Fruit fly (Drosophila melanogaster) whole organism, embryonic: ENCODE results near the gene CG14207.

Source experiments
- Abd-B ChIP-seq: fragments of 200-800 bp; sonication (Bioruptor generic); optimal IDR thresholded peaks from 2 replicates; lab custom pipeline; 2018; ENCODE audit warnings: missing biosample characterization, mild to moderate bottlenecking, missing genetic modification characterization, moderate library complexity
- CG10321 ChIP-seq: fragments of 200-800 bp; sonication (Bioruptor generic); IDR thresholded peaks from 2 replicates; pipeline ENCODE4 v1.3.6; 2022; ENCODE audit warnings: missing biosample characterization, missing genetic modification characterization
- CG10543 ChIP-seq: fragments of 200-800 bp; sonication (Bioruptor generic); optimal IDR thresholded peaks from 3 replicates; lab custom pipeline; 2017; ENCODE audit warnings: missing biosample characterization, mild to moderate bottlenecking, missing genetic modification characterization, moderate library complexity
- CG11504 ChIP-seq: fragments of 200-800 bp; sonication (Bioruptor generic); optimal IDR thresholded peaks from 3 replicates; lab custom pipeline; 2019; ENCODE audit warnings: missing biosample characterization, mild to moderate bottlenecking, missing genetic modification characterization, moderate library complexity
- CG11723 ChIP-seq: fragments of 200-800 bp; sonication (Bioruptor generic); optimal IDR thresholded peaks from 2 replicates; lab custom pipeline; 2017; ENCODE audit warnings: missing biosample characterization, mild to moderate bottlenecking, missing genetic modification characterization
- CG12155 ChIP-seq: fragments of 200-800 bp; sonication (Bioruptor generic); optimal IDR thresholded peaks from 3 replicates; lab custom pipeline; 2016; ENCODE audit warnings: missing biosample characterization, missing genetic modification characterization
- CG15479 ChIP-seq: fragments of 200-800 bp; sonication (Bioruptor generic); optimal IDR thresholded peaks from 3 replicates; lab custom pipeline; 2019; ENCODE audit warnings: missing biosample characterization, mild to moderate bottlenecking, missing genetic modification characterization, moderate library complexity
- CG15696 ChIP-seq: fragments of 200-800 bp; sonication (Bioruptor generic); optimal IDR thresholded peaks from 2 replicates; lab custom pipeline; 2019; ENCODE audit warnings: missing biosample characterization, mild to moderate bottlenecking, missing genetic modification characterization, moderate library complexity
- CG1832 ChIP-seq: fragments of 200-800 bp; sonication (Bioruptor generic); optimal IDR thresholded peaks from 2 replicates; lab custom pipeline; 2017; ENCODE audit warnings: missing biosample characterization, mild to moderate bottlenecking, missing genetic modification characterization, inconsistent platforms
- CG2889 ChIP-seq: fragments of 200-800 bp; sonication (Bioruptor generic); IDR thresholded peaks from 3 replicates; pipeline ENCODE4 v1.3.6; 2022; ENCODE audit warnings: missing biosample characterization, missing genetic modification characterization
- CG3065 ChIP-seq: fragments of 200-800 bp; sonication (Bioruptor generic); optimal IDR thresholded peaks from 2 replicates; lab custom pipeline; 2016; ENCODE audit warnings: missing biosample characterization, missing genetic modification characterization
- CG33557 ChIP-seq: fragments of 200-800 bp; sonication (Bioruptor generic); optimal IDR thresholded peaks from 2 replicates; lab custom pipeline; 2019; ENCODE audit warnings: missing biosample characterization, mild to moderate bottlenecking, missing genetic modification characterization, moderate library complexity
- CG7372 ChIP-seq: fragments of 200-800 bp; sonication (Bioruptor generic); IDR thresholded peaks from 2 replicates; pipeline ENCODE4 v1.3.6; 2022; ENCODE audit warnings: missing biosample characterization, missing genetic modification characterization
- CG8281 ChIP-seq: fragments of 200-800 bp; sonication (Bioruptor generic); optimal IDR thresholded peaks from 2 replicates; lab custom pipeline; 2018; ENCODE audit warnings: missing biosample characterization, mild to moderate bottlenecking, missing genetic modification characterization, moderate library complexity
- CG8765 ChIP-seq: fragments of 200-800 bp; sonication (Bioruptor generic); IDR thresholded peaks from 2 replicates; pipeline ENCODE4 v1.3.6; 2022; ENCODE audit warnings: missing biosample characterization, missing genetic modification characterization
- CG9437 ChIP-seq: fragments of 200-800 bp; sonication (Bioruptor generic); optimal IDR thresholded peaks from 2 replicates; lab custom pipeline; 2018; ENCODE audit warnings: missing biosample characterization, mild to moderate bottlenecking, missing genetic modification characterization
- CG9797 ChIP-seq: fragments of 200-800 bp; sonication (Bioruptor generic); optimal IDR thresholded peaks from 3 replicates; lab custom pipeline; 2018; ENCODE audit warnings: missing biosample characterization, mild to moderate bottlenecking, missing genetic modification characterization
- Dll ChIP-seq: fragments of 200-800 bp; sonication (Bioruptor generic); IDR thresholded peaks from 4 replicates; pipeline ENCODE4 v1.3.6; 2022; ENCODE audit warnings: missing biosample characterization, missing genetic modification characterization; ENCODE audit not compliant: partially characterized antibody
- HLH3B ChIP-seq: fragments of 200-800 bp; sonication (Bioruptor generic); IDR thresholded peaks from 2 replicates; pipeline ENCODE4 v1.3.6; 2022; ENCODE audit warnings: missing biosample characterization, missing genetic modification characterization
- HLH54F ChIP-seq: fragments of 200-800 bp; sonication (Bioruptor generic); optimal IDR thresholded peaks from 3 replicates; lab custom pipeline; 2016; ENCODE audit warnings: missing biosample characterization, missing genetic modification characterization
- HLHmδ ChIP-seq: fragments of 200-800 bp; sonication (Bioruptor generic); optimal IDR thresholded peaks from 2 replicates; lab custom pipeline; 2018; ENCODE audit warnings: missing biosample characterization, mild to moderate bottlenecking, missing genetic modification characterization, moderate library complexity
- Lim3 ChIP-seq: fragments of 200-800 bp; sonication (Bioruptor generic); IDR thresholded peaks from 2 replicates; pipeline ENCODE4 v1.3.6; 2022; ENCODE audit warnings: missing biosample characterization, missing genetic modification characterization
- Lpt ChIP-seq: fragments of >200 bp; optimal IDR thresholded peaks from 2 replicates; lab custom pipeline; 2018; ENCODE audit warnings: missing biosample characterization, missing genetic modification characterization
- Mad ChIP-seq: fragments of 200-800 bp; sonication (Bioruptor generic); optimal IDR thresholded peaks from 2 replicates; lab custom pipeline; 2016; ENCODE audit warnings: missing biosample characterization, missing genetic modification characterization
- Max ChIP-seq: fragments of 200-800 bp; sonication (Bioruptor generic); optimal IDR thresholded peaks from 2 replicates; lab custom pipeline; 2016; ENCODE audit warnings: missing biosample characterization, mild to moderate bottlenecking, missing genetic modification characterization
- Nf-YC ChIP-seq: fragments of 200-800 bp; optimal IDR thresholded peaks from 3 replicates; lab custom pipeline; 2019; ENCODE audit warnings: missing biosample characterization, mild to moderate bottlenecking, missing genetic modification characterization, moderate library complexity
- Poxn ChIP-seq: fragments of 200-800 bp; sonication (Bioruptor generic); IDR thresholded peaks from 2 replicates; pipeline ENCODE4 v1.3.6; 2022; ENCODE audit warnings: missing biosample characterization, missing genetic modification characterization
- Spps ChIP-seq: fragments of 200-800 bp; sonication (Bioruptor generic); optimal IDR thresholded peaks from 2 replicates; lab custom pipeline; 2018; ENCODE audit warnings: missing biosample characterization, mild to moderate bottlenecking, missing genetic modification characterization
- Sry-β ChIP-seq: fragments of 200-800 bp; sonication (Bioruptor generic); optimal IDR thresholded peaks from 2 replicates; lab custom pipeline; 2018; ENCODE audit warnings: missing biosample characterization, mild to moderate bottlenecking, missing genetic modification characterization, moderate library complexity
- Sry-δ ChIP-seq: fragments of 200-800 bp; sonication (Bioruptor generic); optimal IDR thresholded peaks from 2 replicates; lab custom pipeline; 2016; ENCODE audit warnings: missing biosample characterization, missing genetic modification characterization
- Trl ChIP-seq, 3 experiments: fragments of >200 bp in 2 of 3; fragments of 200-800 bp in 1 of 3; sonication (Bioruptor generic) in 1 of 3; optimal IDR thresholded peaks; 2 replicates in 1 of 3; 3 replicates in 2 of 3; lab custom pipeline; 2016 to 2017; ENCODE audit warnings: missing biosample characterization in 1 of 3, missing genetic modification characterization in 1 of 3
- YL-1 ChIP-seq: fragments of 200-800 bp; sonication (Bioruptor generic); optimal IDR thresholded peaks from 3 replicates; lab custom pipeline; 2017; ENCODE audit warnings: missing biosample characterization, mild to moderate bottlenecking, missing genetic modification characterization
- bowl ChIP-seq: fragments of 200-800 bp; sonication (Bioruptor generic); IDR thresholded peaks from 2 replicates; pipeline ENCODE4 v1.3.6; 2022; ENCODE audit warnings: missing biosample characterization, missing genetic modification characterization
- caup ChIP-seq: fragments of 200-800 bp; sonication (Bioruptor generic); optimal IDR thresholded peaks from 3 replicates; lab custom pipeline; 2017; ENCODE audit warnings: missing biosample characterization, mild to moderate bottlenecking, missing genetic modification characterization, moderate library complexity; ENCODE audit not compliant: severe bottlenecking
- ci ChIP-seq: fragments of 200-800 bp; sonication (Bioruptor generic); IDR thresholded peaks from 3 replicates; pipeline ENCODE4 v1.3.6; 2022; ENCODE audit warnings: missing biosample characterization, missing genetic modification characterization
- crp ChIP-seq, 2 experiments: fragments of 200-800 bp; sonication (Bioruptor generic); optimal IDR thresholded peaks; 2 replicates in 1 of 2; 3 replicates in 1 of 2; lab custom pipeline; 2017; ENCODE audit warnings: missing biosample characterization in 2 of 2, missing genetic modification characterization in 2 of 2, mild to moderate bottlenecking in 1 of 2, moderate library complexity in 1 of 2
- disco-r ChIP-seq: fragments of 200-800 bp; sonication (Bioruptor generic); optimal IDR thresholded peaks from 2 replicates; lab custom pipeline; 2016; ENCODE audit warnings: missing biosample characterization, missing genetic modification characterization
- dm ChIP-seq: fragments of 200-800 bp; sonication (Bioruptor generic); optimal IDR thresholded peaks from 3 replicates; lab custom pipeline; 2016; ENCODE audit warnings: missing biosample characterization, missing genetic modification characterization
- gcm ChIP-seq: fragments of 200-800 bp; sonication (Bioruptor generic); optimal IDR thresholded peaks from 2 replicates; lab custom pipeline; 2019; ENCODE audit warnings: missing biosample characterization, mild to moderate bottlenecking, missing genetic modification characterization, moderate library complexity
- gcm2 ChIP-seq: fragments of 200-800 bp; sonication (Bioruptor generic); optimal IDR thresholded peaks from 2 replicates; lab custom pipeline; 2016; ENCODE audit warnings: missing biosample characterization, missing genetic modification characterization
- gsb-n ChIP-seq: fragments of 200-800 bp; sonication (Bioruptor generic); optimal IDR thresholded peaks from 3 replicates; lab custom pipeline; 2018; ENCODE audit warnings: missing biosample characterization, mild to moderate bottlenecking, missing genetic modification characterization
- lab ChIP-seq: fragments of 200-800 bp; sonication (Bioruptor generic); optimal IDR thresholded peaks from 3 replicates; lab custom pipeline; 2017; ENCODE audit warnings: missing biosample characterization, missing genetic modification characterization, mild to moderate bottlenecking, moderate library complexity, missing genetic modification reagents
- mirr ChIP-seq: fragments of 200-800 bp; sonication (Bioruptor generic); optimal IDR thresholded peaks from 3 replicates; lab custom pipeline; 2018; ENCODE audit warnings: missing biosample characterization, mild to moderate bottlenecking, missing genetic modification characterization
- pnt ChIP-seq: fragments of 200-800 bp; sonication (Bioruptor generic); optimal IDR thresholded peaks from 3 replicates; lab custom pipeline; 2016; ENCODE audit warnings: missing biosample characterization, missing genetic modification characterization
- ssp ChIP-seq: fragments of 200-800 bp; sonication (Bioruptor generic); IDR thresholded peaks from 2 replicates; pipeline ENCODE4 v1.3.6; 2022; ENCODE audit warnings: missing biosample characterization, missing genetic modification characterization
- tio ChIP-seq: fragments of 200-800 bp; sonication (Bioruptor generic); optimal IDR thresholded peaks from 2 replicates; lab custom pipeline; 2017; ENCODE audit warnings: missing biosample characterization, missing genetic modification characterization, inconsistent platforms
- toy ChIP-seq: fragments of 200-800 bp; sonication (Bioruptor generic); IDR thresholded peaks from 2 replicates; pipeline ENCODE4 v1.3.6; 2022; ENCODE audit warnings: missing biosample characterization, missing genetic modification characterization
- vnd ChIP-seq: fragments of 200-800 bp; sonication (Bioruptor generic); IDR thresholded peaks from 3 replicates; pipeline ENCODE4 v1.3.6; 2022; ENCODE audit warnings: missing biosample characterization, missing genetic modification characterization; ENCODE audit not compliant: partially characterized antibody

Gene CG14207

DNA sequence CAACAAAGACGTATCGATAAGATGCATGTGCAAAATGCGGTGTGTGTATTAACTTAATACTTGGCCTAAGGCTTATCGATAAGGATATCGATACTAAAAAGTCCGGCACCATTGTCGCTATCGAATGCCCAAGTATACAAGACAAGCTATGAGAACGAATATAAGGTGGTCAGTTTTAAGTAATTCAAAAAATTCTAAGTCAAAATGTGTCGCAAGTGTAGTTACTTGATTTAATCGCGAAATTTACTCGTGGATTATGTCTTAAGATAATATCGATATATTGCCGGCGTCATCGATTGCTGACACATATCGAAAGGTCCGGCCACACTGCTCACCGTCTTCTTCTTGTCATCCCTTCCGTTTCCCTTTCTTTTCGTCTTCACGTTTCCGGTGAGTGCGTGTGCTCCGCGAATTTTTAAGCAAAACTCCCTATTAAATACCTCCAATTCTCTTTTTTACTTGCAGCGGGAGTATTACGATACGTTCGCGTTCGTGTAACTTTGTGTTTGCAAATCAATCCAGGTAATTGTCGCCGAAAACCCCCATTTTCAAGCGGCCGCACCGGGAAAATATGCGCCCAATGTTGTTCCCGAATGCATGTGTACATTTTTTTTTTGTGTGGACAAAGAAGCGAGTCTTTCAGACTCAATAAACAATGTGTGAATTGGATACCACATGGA lies 7.2 kb upstream of the CG14207 start, which contains the start of gene RpS10b (continued):
- no peak for TF ChIP-seq Lim3
- TF ChIP-seq CG12155 (GFP tag; lab: Kevin White, UChicago): peak; percentile 62
- peak; percentile 96 for TF ChIP-seq ci (GFP tag; lab: Robert Waterston, UW)
- peak; percentile 32 for TF ChIP-seq CG15696 (tag; lab: Kevin White, UChicago)
- TF ChIP-seq Abd-B (GFP tag; lab: Kevin White, UChicago): peak; percentile 83
- TF ChIP-seq HLH3B: peak; percentile 57
- TF ChIP-seq Lpt: no peak
- peak; percentile 99 for TF ChIP-seq YL-1 (GFP tag; lab: Kevin White, UChicago)
- TF ChIP-seq HLHmδ (GFP tag; lab: Kevin White, UChicago): peak; percentile 98
- no peak for TF ChIP-seq Poxn (GFP tag; lab: Robert Waterston, UW)
- TF ChIP-seq pnt (GFP tag; lab: Kevin White, UChicago): no peak
- peak; percentile 86 for TF ChIP-seq Mad
- TF ChIP-seq tio (GFP tag; lab: Kevin White, UChicago): peak; percentile 62
- peak; percentile 95 for TF ChIP-seq mirr (GFP tag; lab: Kevin White, UChicago)
- TF ChIP-seq Sry-β (GFP tag; lab: Kevin White, UChicago): peak; percentile 56
- peak; percentile 64 for TF ChIP-seq ssp (GFP tag; lab: Robert Waterston, UW)
- 0 out of 2 replicates have a peak, but pooled peaks have one; percentile 25 for TF ChIP-seq CG10321 (GFP tag; lab: Robert Waterston, UW)
- TF ChIP-seq CG8281: peak; percentile 70
- peak; percentile 96 for TF ChIP-seq Dll (GFP tag; lab: Robert Waterston, UW)
- peak; percentile 95 for TF ChIP-seq dm (GFP tag; lab: Kevin White, UChicago)
- peak; percentile 54 for TF ChIP-seq toy
- TF ChIP-seq Trl (optimal IDR thresholded peaks at IDR 0.05; lab: Kevin White, UChicago): no peak
- TF ChIP-seq Trl (GFP tag; optimal IDR thresholded peaks at IDR 0.05; lab: Kevin White, UChicago): peak; percentile 82
- TF ChIP-seq gcm2 (GFP tag; lab: Kevin White, UChicago): peak; percentile 76
- peak; percentile 86 for TF ChIP-seq CG33557 (GFP tag; lab: Kevin White, UChicago)
- no peak for TF ChIP-seq CG1832 (GFP tag; lab: Kevin White, UChicago)
- TF ChIP-seq CG11723 (GFP tag; lab: Kevin White, UChicago): peak; percentile 93
- peak; percentile 97 for TF ChIP-seq caup (GFP tag; lab: Kevin White, UChicago)
- TF ChIP-seq CG3065 (GFP tag; lab: Kevin White, UChicago): peak; percentile 67
- peak; percentile 65 for TF ChIP-seq Spps
- TF ChIP-seq CG15479 (GFP tag; lab: Kevin White, UChicago): peak; percentile 53
- TF ChIP-seq crp (GFP tag; optimal IDR thresholded peaks at IDR 0.05; lab: Kevin White, UChicago): peak in 1 of 2 experiments; percentile 63
- TF ChIP-seq Sry-δ (GFP tag; lab: Kevin White, UChicago): peak; percentile 95
- peak; percentile 89 for TF ChIP-seq CG9437 (GFP tag; lab: Kevin White, UChicago)
- TF ChIP-seq Nf-YC: peak; percentile 71
- peak; percentile 86 for TF ChIP-seq CG9797 (GFP tag; lab: Kevin White, UChicago)
- 0 out of 2 replicates have a peak, but pooled peaks have one; percentile 22 for TF ChIP-seq bowl (GFP tag; lab: Robert Waterston, UW)
- peak; percentile 87 for TF ChIP-seq Max (GFP tag; lab: Kevin White, UChicago)
- TF ChIP-seq CG2889: peak; percentile 51; the same call in 1 of the 3 replicates
- TF ChIP-seq CG11504 (tag; lab: Kevin White, UChicago): peak; percentile 77
- peak; percentile 85 for TF ChIP-seq HLH54F (GFP tag; lab: Kevin White, UChicago)
- peak; percentile 29; the same call in 1 of the 2 replicates for TF ChIP-seq CG8765 (GFP tag; lab: Robert Waterston, UW)
- peak; percentile 82 for TF ChIP-seq gcm (GFP tag; lab: Kevin White, UChicago)
- TF ChIP-seq CG7372 (GFP tag; lab: Robert Waterston, UW): peak; percentile 41
- TF ChIP-seq lab (GFP tag; lab: Kevin White, UChicago): peak; percentile 96
- TF ChIP-seq CG10543: peak; percentile 98
- TF ChIP-seq vnd (GFP tag; lab: Robert Waterston, UW): peak; percentile 96
- peak; percentile 93 for TF ChIP-seq disco-r
- TF ChIP-seq gsb-n (tag; lab: Kevin White, UChicago): peak; percentile 77
